Worm (Caenorhabditis elegans): ENCODE measurements around the gene dmsr-7.

The dmsr-7 gene

ce11 chrV:5405053-5405452 is at the start of gene dmsr-7:
Gene dmsr-7, plus strand, starts transcription at chrV:5405353.
- TF ChIP-seq pat-9 (tag; optimal IDR thresholded peaks at IDR 0.05) (no peak), unc-3 (GFP tag; conservative IDR thresholded peaks at IDR 0.05) (no peak), unc-3 (tag; optimal IDR thresholded peaks at IDR 0.05) (no peak), ceh-31 (tag; optimal IDR thresholded peaks at IDR 0.05) (no peak), elt-2 (tag; optimal IDR thresholded peaks at IDR 0.05) (no peak), hlh-13 (GFP tag; optimal IDR thresholded peaks at IDR 0.05) (no peak), pha-4 (tag; optimal IDR thresholded peaks at IDR 0.05) (no peak), ceh-34 (tag; optimal IDR thresholded peaks at IDR 0.05) (no peak), ets-4 (tag; optimal IDR thresholded peaks at IDR 0.05) (no peak), fkh-10 (GFP tag; optimal IDR thresholded peaks at IDR 0.05) (no peak), hlh-15 (tag; optimal IDR thresholded peaks at IDR 0.05) (no peak), mec-3 (tag; optimal IDR thresholded peaks at IDR 0.05; ENCODE audit: borderline replicate concordance) (no peak), lim-6 (tag; optimal IDR thresholded peaks at IDR 0.05) (no peak), hlh-30 (tag; optimal IDR thresholded peaks at IDR 0.05; ENCODE audit: insufficient read depth) (no peak), ceh-45 (GFP tag; IDR thresholded peaks at IDR 0.05) (no peak), nhr-232 (tag; optimal IDR thresholded peaks at IDR 0.05) (no peak), pros-1 (tag; optimal IDR thresholded peaks at IDR 0.05) (no peak), ceh-2 (tag; optimal IDR thresholded peaks at IDR 0.05) (no peak), eyg-1 (tag; optimal IDR thresholded peaks at IDR 0.05) (no peak), odd-2 (tag; optimal IDR thresholded peaks at IDR 0.05) (no peak), ztf-16 (tag; optimal IDR thresholded peaks at IDR 0.05) (no peak)

ce11 chrV:5358772-5359171 is 46.4 kb upstream of the dmsr-7 start, which contains the start of gene nhr-216:
Gene nhr-216, minus strand, starts transcription at chrV:5358872.
- TF ChIP-seq nhr-232 (tag; optimal IDR thresholded peaks at IDR 0.05), result no peak
- no peak for TF ChIP-seq unc-55 (GFP tag; optimal IDR thresholded peaks at IDR 0.05)
- no peak for TF ChIP-seq ceh-9 (tag; optimal IDR thresholded peaks at IDR 0.05)
- TF ChIP-seq ceh-34 (tag; optimal IDR thresholded peaks at IDR 0.05), result no peak
- TF ChIP-seq hlh-13 (GFP tag; optimal IDR thresholded peaks at IDR 0.05), result no peak
- TF ChIP-seq fkh-6 (tag; optimal IDR thresholded peaks at IDR 0.05), result no peak
- TF ChIP-seq ets-4 (tag; optimal IDR thresholded peaks at IDR 0.05), result no peak
- no peak for TF ChIP-seq hlh-30 (tag; optimal IDR thresholded peaks at IDR 0.05; ENCODE audit: insufficient read depth)
- no peak for TF ChIP-seq pax-1 (tag; optimal IDR thresholded peaks at IDR 0.05)
- TF ChIP-seq ceh-2 (tag; optimal IDR thresholded peaks at IDR 0.05), result no peak
- no peak for TF ChIP-seq madf-2 (tag; optimal IDR thresholded peaks at IDR 0.05)
- no peak for TF ChIP-seq pros-1 (tag; optimal IDR thresholded peaks at IDR 0.05)
- no peak for TF ChIP-seq ttx-3 (tag; optimal IDR thresholded peaks at IDR 0.05)

ce11 chrV:5362220-5362619 is 42.9 kb upstream of the dmsr-7 start:
- no peak for TF ChIP-seq elt-4 (tag; optimal IDR thresholded peaks at IDR 0.05)
- TF ChIP-seq unc-3 (GFP tag; conservative IDR thresholded peaks at IDR 0.05), result no peak
- TF ChIP-seq unc-3 (tag; optimal IDR thresholded peaks at IDR 0.05), result no peak
- no peak for TF ChIP-seq ceh-18 (tag; optimal IDR thresholded peaks at IDR 0.05)
- TF ChIP-seq ceh-9 (tag; optimal IDR thresholded peaks at IDR 0.05), result no peak
- no peak for TF ChIP-seq ceh-6 (GFP tag; optimal IDR thresholded peaks at IDR 0.05)
- no peak for TF ChIP-seq hlh-30 (tag; optimal IDR thresholded peaks at IDR 0.05; ENCODE audit: insufficient read depth)
- TF ChIP-seq tbx-7 (tag; optimal IDR thresholded peaks at IDR 0.05), result no peak
- no peak for TF ChIP-seq npax-4 (tag; optimal IDR thresholded peaks at IDR 0.05)
- TF ChIP-seq hlh-15 (tag; optimal IDR thresholded peaks at IDR 0.05), result no peak
- no peak for TF ChIP-seq ceh-22 (tag; optimal IDR thresholded peaks at IDR 0.05)
- TF ChIP-seq unc-86 (tag; optimal IDR thresholded peaks at IDR 0.05), result no peak
- no peak for TF ChIP-seq tbx-2 (tag; optimal IDR thresholded peaks at IDR 0.05)

ce11 chrV:5364863-5365262 is 40.3 kb upstream of the dmsr-7 start, which contains the start of gene T09D3.8:
Gene T09D3.8, plus strand, starts transcription at chrV:5365163.
- no peak for TF ChIP-seq ceh-24 (tag; optimal IDR thresholded peaks at IDR 0.05)
- no peak for TF ChIP-seq ttx-3 (tag; optimal IDR thresholded peaks at IDR 0.05)
- TF ChIP-seq K02D7.2 (tag; optimal IDR thresholded peaks at IDR 0.05), result no peak
- TF ChIP-seq sox-2 (GFP tag; IDR thresholded peaks at IDR 0.05), result no peak
- no peak for TF ChIP-seq elt-2 (tag; optimal IDR thresholded peaks at IDR 0.05)
- TF ChIP-seq hlh-8 (tag; optimal IDR thresholded peaks at IDR 0.05), result no peak
- TF ChIP-seq unc-42 (tag; optimal IDR thresholded peaks at IDR 0.05), result no peak
- TF ChIP-seq pag-3 (tag; optimal IDR thresholded peaks at IDR 0.05; ENCODE audit: borderline replicate concordance), result no peak
- no peak for TF ChIP-seq tbx-7 (tag; optimal IDR thresholded peaks at IDR 0.05)
- TF ChIP-seq ceh-30 (tag; optimal IDR thresholded peaks at IDR 0.05), result no peak
- TF ChIP-seq fax-1 (tag; optimal IDR thresholded peaks at IDR 0.05), result no peak
- no peak for TF ChIP-seq npax-4 (tag; optimal IDR thresholded peaks at IDR 0.05)
- no peak for TF ChIP-seq hlh-6 (tag; optimal IDR thresholded peaks at IDR 0.05)
- TF ChIP-seq hlh-13 (GFP tag; optimal IDR thresholded peaks at IDR 0.05), result no peak
- TF ChIP-seq ceh-14 (tag; optimal IDR thresholded peaks at IDR 0.05), result no peak
- no peak for TF ChIP-seq sox-4 (tag; optimal IDR thresholded peaks at IDR 0.05)
- TF ChIP-seq tbx-2 (tag; optimal IDR thresholded peaks at IDR 0.05), result no peak
- no peak for TF ChIP-seq ceh-9 (tag; optimal IDR thresholded peaks at IDR 0.05)
- TF ChIP-seq ceh-22 (tag; optimal IDR thresholded peaks at IDR 0.05), result no peak
- TF ChIP-seq ceh-6 (GFP tag; optimal IDR thresholded peaks at IDR 0.05), result no peak

Data from whole organism, late embryonic.